Fruit fly (Drosophila melanogaster): ENCODE measurements around the gene Nop56.

The Nop56 gene

dm6 chr3R:22397068-22397700 is 23.7 kb downstream of the Nop56 start (continued):
- TF ChIP-seq sqz (GFP tag; optimal IDR thresholded peaks at IDR 0.05) (no peak), Hmr (GFP tag; optimal IDR thresholded peaks at IDR 0.05) (no peak), Usf (GFP tag; optimal IDR thresholded peaks at IDR 0.05) (no peak), rib (GFP tag; IDR thresholded peaks at IDR 0.05) (no peak), sisA (GFP tag; IDR thresholded peaks at IDR 0.05) (no peak), CG10959 (GFP tag; IDR thresholded peaks at IDR 0.05) (no peak), odd (GFP tag; optimal IDR thresholded peaks at IDR 0.05) (no peak), Bgb (GFP tag; IDR thresholded peaks at IDR 0.05; ENCODE audit: partially characterized antibody) (peak; percentile 87), bab2 (GFP tag; optimal IDR thresholded peaks at IDR 0.05) (no peak), sd (tag; optimal IDR thresholded peaks at IDR 0.05) (no peak), tgo (GFP tag; IDR thresholded peaks at IDR 0.05) (no peak), CG11398 (GFP tag; optimal IDR thresholded peaks at IDR 0.05) (no peak), CG8359 (GFP tag; optimal IDR thresholded peaks at IDR 0.05; ENCODE audit: borderline replicate concordance) (no peak), CG17612 (GFP tag; IDR thresholded peaks at IDR 0.05) (no peak), NC2β (GFP tag; optimal IDR thresholded peaks at IDR 0.05) (no peak), ken (GFP tag; IDR thresholded peaks at IDR 0.05) (no peak), CG12219 (GFP tag; optimal IDR thresholded peaks at IDR 0.05) (no peak), CG17186 (GFP tag; optimal IDR thresholded peaks at IDR 0.05) (no peak)

DNA sequence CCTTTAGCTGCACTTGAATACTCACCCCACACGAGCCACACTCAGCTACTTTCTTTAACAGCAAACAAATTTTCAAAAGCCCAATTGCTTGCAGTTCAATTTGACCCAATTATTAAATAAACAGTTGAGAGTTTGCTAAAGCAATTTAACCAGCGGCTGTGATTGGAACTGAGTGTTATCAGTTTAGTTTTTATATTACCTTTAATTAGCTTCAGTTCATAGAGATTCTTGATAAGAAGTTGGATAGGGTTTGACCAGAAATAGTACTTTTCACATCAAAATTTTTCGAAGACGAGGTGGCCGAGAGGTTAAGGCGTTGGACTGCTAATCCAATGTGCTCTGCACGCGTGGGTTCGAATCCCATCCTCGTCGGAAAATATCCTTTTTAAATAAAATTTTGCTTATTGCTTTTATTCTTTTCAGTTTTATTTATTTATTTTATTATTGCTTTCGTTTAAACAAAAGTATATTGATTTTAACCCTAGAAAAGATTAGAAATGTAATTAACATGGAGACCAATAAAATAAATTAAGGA is 24.6 kb downstream of the Nop56 start:
- TF ChIP-seq amos (GFP tag; IDR thresholded peaks at IDR 0.05; ENCODE audit: partially characterized antibody) (peak; percentile 78; the same call in 1 of the 2 replicates), Scr (GFP tag; IDR thresholded peaks at IDR 0.05; ENCODE audit: partially characterized antibody) (peak; percentile 7; the same call in 1 of the 2 replicates), CG4617 (GFP tag; optimal IDR thresholded peaks at IDR 0.05; ENCODE audit: borderline replicate concordance) (no peak), CG8290 (GFP tag; optimal IDR thresholded peaks at IDR 0.05) (no peak), CG8290 (tag; optimal IDR thresholded peaks at IDR 0.05) (peak in 1 of 2 experiments; percentile 22), Med (GFP tag) (peak; percentile 25), CG7786 (GFP tag; optimal IDR thresholded peaks at IDR 0.05) (no peak), CG8924 (tag; optimal IDR thresholded peaks at IDR 0.05) (no peak), sima (GFP tag; optimal IDR thresholded peaks at IDR 0.05) (no peak), Lim3 (GFP tag; IDR thresholded peaks at IDR 0.05) (peak; percentile 19; the same call in 1 of the 2 replicates), CG15479 (GFP tag; optimal IDR thresholded peaks at IDR 0.05) (no peak), mld (GFP tag; IDR thresholded peaks at IDR 0.05; ENCODE audit: partially characterized antibody) (0 out of 3 replicates have a peak, but pooled peaks have one; percentile 31), Bgb (GFP tag; IDR thresholded peaks at IDR 0.05; ENCODE audit: partially characterized antibody) (peak; percentile 50; the same call in 1 of the 2 replicates), H15 (GFP tag; IDR thresholded peaks at IDR 0.05) (no peak), CG14860 (GFP tag; IDR thresholded peaks at IDR 0.05; ENCODE audit: partially characterized antibody) (0 out of 3 replicates have a peak, but pooled peaks have one; percentile 35), fd64A (GFP tag; optimal IDR thresholded peaks at IDR 0.05) (no peak), CG6791 (GFP tag; IDR thresholded peaks at IDR 0.05; ENCODE audit: partially characterized antibody) (peak; percentile 74), ind (GFP tag; optimal IDR thresholded peaks at IDR 0.05) (no peak), fu2 (GFP tag; optimal IDR thresholded peaks at IDR 0.05) (no peak), Vsx1 (GFP tag; optimal IDR thresholded peaks at IDR 0.05) (peak; percentile 85), Jarid2 (GFP tag; optimal IDR thresholded peaks at IDR 0.05) (no peak), stc (GFP tag; IDR thresholded peaks at IDR 0.05) (no peak), CG16813 (GFP tag; IDR thresholded peaks at IDR 0.05; ENCODE audit: partially characterized antibody) (peak; percentile 66), grn (GFP tag; optimal IDR thresholded peaks at IDR 0.05) (peak; percentile 73), exex (tag; optimal IDR thresholded peaks at IDR 0.05) (peak; percentile 88), CG2129 (GFP tag; IDR thresholded peaks at IDR 0.05; ENCODE audit: partially characterized antibody) (no peak), Bdp1 (GFP tag; optimal IDR thresholded peaks at IDR 0.05) (peak; percentile 94), Opbp (GFP tag; IDR thresholded peaks at IDR 0.05; ENCODE audit: partially characterized antibody) (peak; percentile 55; the same call in 1 of the 3 replicates)

Measured in whole organism, embryonic.